Worm (Caenorhabditis elegans) whole organism, L4/young adult: Measurements from ENCODE around the gene R05F9.9.

Experiments
- dao-5 ChIP-seq: sonication (generic microtip); optimal IDR thresholded peaks from 2 replicates; lab custom pipeline; 2016; ENCODE audit warnings: missing genotype, missing genetic modification characterization, moderate library complexity, missing compliant biosample characterization
- him-1 ChIP-seq: sonication (generic microtip); optimal IDR thresholded peaks from 2 replicates; lab custom pipeline; 2016; ENCODE audit warnings: missing genotype, missing genetic modification reagents, missing genetic modification characterization, missing compliant biosample characterization

DNA sequence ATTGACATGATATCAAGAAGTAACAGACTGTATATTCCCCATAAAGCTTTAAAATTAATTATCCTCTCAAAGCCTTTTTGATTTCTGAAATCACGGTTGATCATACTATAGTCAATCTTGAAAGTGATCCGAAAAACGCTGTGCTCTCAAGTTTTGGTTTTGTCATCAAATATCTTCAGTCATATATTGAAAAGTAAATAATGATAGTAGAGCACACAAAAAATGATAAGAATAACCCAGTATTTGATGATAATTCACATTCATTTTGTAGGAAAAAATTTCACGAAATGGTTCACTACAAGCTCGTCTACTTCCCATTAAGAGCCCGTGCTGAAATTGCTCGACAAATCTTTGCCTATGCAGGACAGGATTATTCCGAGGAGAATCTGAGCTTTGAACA, 22.3 kb downstream of the R05F9.9 start, which contains the start of gene gst-6:
- TF ChIP-seq dao-5: no peak
- no peak for TF ChIP-seq him-1
